Fruit fly (Drosophila melanogaster): ENCODE measurements around the gene CG13857.
A peak's percentile ranks its signal among the peaks of the same experiment; 100 is the strongest.

CG13857 gene

dm6 chr3R:22410537-22411360 is 16.8 kb upstream of the CG13857 start, which contains the start of the genes CG13850 and lqfR (continued):
- TF ChIP-seq kay (GFP tag; optimal IDR thresholded peaks at IDR 0.05): peak; percentile 59
- TF ChIP-seq vnd (GFP tag; IDR thresholded peaks at IDR 0.05; ENCODE audit: partially characterized antibody): no peak
- peak; percentile 45 for TF ChIP-seq CG6683 (GFP tag; optimal IDR thresholded peaks at IDR 0.05)
- TF ChIP-seq Nf-YB (GFP tag; optimal IDR thresholded peaks at IDR 0.05): peak; percentile 53
- TF ChIP-seq CG30403 (GFP tag; optimal IDR thresholded peaks at IDR 0.05): peak; percentile 91
- TF ChIP-seq Hey (tag; optimal IDR thresholded peaks at IDR 0.05): no peak
- no peak for TF ChIP-seq CG31365 (tag; optimal IDR thresholded peaks at IDR 0.05)
- TF ChIP-seq CG9797 (GFP tag; optimal IDR thresholded peaks at IDR 0.05): peak; percentile 22
- TF ChIP-seq ttk (GFP tag; IDR thresholded peaks at IDR 0.05): no peak; the same call in 1 of the 2 replicates
- peak; percentile 48 for TF ChIP-seq CG11398 (GFP tag; optimal IDR thresholded peaks at IDR 0.05)
- TF ChIP-seq CG31388 (GFP tag; optimal IDR thresholded peaks at IDR 0.05): no peak
- peak; percentile 64 for TF ChIP-seq CG1647 (GFP tag; optimal IDR thresholded peaks at IDR 0.05)
- peak; percentile 19 for TF ChIP-seq CG17912 (GFP tag; optimal IDR thresholded peaks at IDR 0.05)
- TF ChIP-seq Neu2 (GFP tag; optimal IDR thresholded peaks at IDR 0.05; ENCODE audit: borderline replicate concordance): no peak
- no peak; the same call in 2 of the 3 replicates for TF ChIP-seq CG11560 (tag; IDR thresholded peaks at IDR 0.05)
- TF ChIP-seq aop (GFP tag; IDR thresholded peaks at IDR 0.05): no peak
- peak; percentile 47 for TF ChIP-seq slou (GFP tag; optimal IDR thresholded peaks at IDR 0.05)
- TF ChIP-seq knrl (GFP tag; IDR thresholded peaks at IDR 0.05; ENCODE audit: partially characterized antibody): no peak
- TF ChIP-seq pan (optimal IDR thresholded peaks at IDR 0.05): no peak
- TF ChIP-seq pan (GFP tag; optimal IDR thresholded peaks at IDR 0.05 in 1 of 2, IDR thresholded peaks at IDR 0.05 in 1 of 2): no peak
- no peak for TF ChIP-seq D19A (tag; optimal IDR thresholded peaks at IDR 0.05)
- peak; percentile 84 for TF ChIP-seq CG14710 (tag; optimal IDR thresholded peaks at IDR 0.05)
- TF ChIP-seq Awh (GFP tag; IDR thresholded peaks at IDR 0.05): no peak
- TF ChIP-seq MESR4 (GFP tag; optimal IDR thresholded peaks at IDR 0.05): peak; percentile 28
- TF ChIP-seq shn (GFP tag; optimal IDR thresholded peaks at IDR 0.05): peak; percentile 83
- peak; percentile 45; the same call in 1 of the 2 replicates for TF ChIP-seq Xrp1 (GFP tag; IDR thresholded peaks at IDR 0.05)
- TF ChIP-seq CG15073 (GFP tag; optimal IDR thresholded peaks at IDR 0.05): no peak
- TF ChIP-seq Mes4 (GFP tag; optimal IDR thresholded peaks at IDR 0.05): peak; percentile 26
- no peak for TF ChIP-seq oc (tag; optimal IDR thresholded peaks at IDR 0.05)
- peak; percentile 87 for TF ChIP-seq nmo (GFP tag; optimal IDR thresholded peaks at IDR 0.05)
- TF ChIP-seq nerfin-2 (GFP tag; IDR thresholded peaks at IDR 0.05; ENCODE audit: partially characterized antibody): no peak
- TF ChIP-seq CG1792 (GFP tag; optimal IDR thresholded peaks at IDR 0.05): peak; percentile 29
- TF ChIP-seq abd-A (tag; optimal IDR thresholded peaks at IDR 0.05): no peak
- TF ChIP-seq sens-2 (GFP tag; IDR thresholded peaks at IDR 0.05): no peak
- no peak for TF ChIP-seq danr (GFP tag; IDR thresholded peaks at IDR 0.05)
- TF ChIP-seq sima (GFP tag; optimal IDR thresholded peaks at IDR 0.05): no peak
- no peak for TF ChIP-seq tio (GFP tag; optimal IDR thresholded peaks at IDR 0.05)
- peak; percentile 12 for TF ChIP-seq CG10565 (GFP tag; optimal IDR thresholded peaks at IDR 0.05)
- TF ChIP-seq cato (GFP tag; optimal IDR thresholded peaks at IDR 0.05; ENCODE audit: borderline replicate concordance): peak; percentile 58
- peak; percentile 2 for TF ChIP-seq CG8388 (GFP tag; optimal IDR thresholded peaks at IDR 0.05)
- TF ChIP-seq sim (GFP tag; IDR thresholded peaks at IDR 0.05): no peak
- TF ChIP-seq CG7839 (tag; optimal IDR thresholded peaks at IDR 0.05): no peak
- no peak for TF ChIP-seq gem (tag; optimal IDR thresholded peaks at IDR 0.05)
- no peak for TF ChIP-seq seq (GFP tag; IDR thresholded peaks at IDR 0.05)
- no peak for TF ChIP-seq dati (GFP tag; IDR thresholded peaks at IDR 0.05)
- no peak for TF ChIP-seq Jarid2 (GFP tag; optimal IDR thresholded peaks at IDR 0.05)
- TF ChIP-seq Dbx (GFP tag; IDR thresholded peaks at IDR 0.05): peak; percentile 69
- TF ChIP-seq hbn (GFP tag; IDR thresholded peaks at IDR 0.05; ENCODE audit: partially characterized antibody): no peak
- 0 out of 2 replicates have a peak, but pooled peaks have one; percentile 21 for TF ChIP-seq CG5953 (GFP tag; IDR thresholded peaks at IDR 0.05)
